Worm (Caenorhabditis elegans): ENCODE data around the gene sre-31.

ce11 chrII:12425644-12426222 lies 17.1 kb upstream of the sre-31 start, which contains the start of gene daf-22:
- TF ChIP-seq nhr-76 (tag; optimal IDR thresholded peaks at IDR 0.05) (no peak), unc-39 (tag; optimal IDR thresholded peaks at IDR 0.05) (no peak), tbx-2 (tag; optimal IDR thresholded peaks at IDR 0.05) (no peak), zag-1 (tag; optimal IDR thresholded peaks at IDR 0.05) (no peak), fos-1 (tag; optimal IDR thresholded peaks at IDR 0.05) (no peak)
